Fruit fly (Drosophila melanogaster): ENCODE data around the gene CG34183.
A peak's percentile ranks its signal among the peaks of the same experiment; 100 is the strongest.

CG34183 gene

DNA sequence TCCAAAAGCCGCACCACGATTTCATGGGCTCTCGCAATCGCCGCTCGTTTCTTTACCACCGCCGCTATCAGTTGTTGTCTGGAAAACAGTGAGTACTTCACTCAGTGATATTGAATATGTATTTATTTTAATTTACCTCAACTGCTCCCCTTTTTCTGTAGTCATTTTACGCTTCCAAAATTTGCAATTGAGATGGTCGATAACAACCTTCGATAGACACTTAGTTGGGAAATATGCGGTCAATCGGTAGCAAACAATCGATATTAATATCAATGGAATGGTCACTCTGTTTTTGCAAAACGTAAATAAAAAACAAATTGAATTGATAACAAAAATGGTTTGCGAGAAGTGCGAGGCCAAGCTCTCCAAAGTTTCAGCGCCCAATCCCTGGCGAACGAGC is at the start of gene CG34183, which contains the start of gene CG4537:
Gene CG34183, minus strand, starts transcription at position 197 of the 400 bp plus-strand sequence.
Gene CG4537, plus strand, starts transcription at position 310 of the 400 bp plus-strand sequence.
- TF ChIP-seq CG17801 (GFP tag; optimal IDR thresholded peaks at IDR 0.05; ENCODE audit: partially characterized antibody): peak; percentile 71

DNA sequence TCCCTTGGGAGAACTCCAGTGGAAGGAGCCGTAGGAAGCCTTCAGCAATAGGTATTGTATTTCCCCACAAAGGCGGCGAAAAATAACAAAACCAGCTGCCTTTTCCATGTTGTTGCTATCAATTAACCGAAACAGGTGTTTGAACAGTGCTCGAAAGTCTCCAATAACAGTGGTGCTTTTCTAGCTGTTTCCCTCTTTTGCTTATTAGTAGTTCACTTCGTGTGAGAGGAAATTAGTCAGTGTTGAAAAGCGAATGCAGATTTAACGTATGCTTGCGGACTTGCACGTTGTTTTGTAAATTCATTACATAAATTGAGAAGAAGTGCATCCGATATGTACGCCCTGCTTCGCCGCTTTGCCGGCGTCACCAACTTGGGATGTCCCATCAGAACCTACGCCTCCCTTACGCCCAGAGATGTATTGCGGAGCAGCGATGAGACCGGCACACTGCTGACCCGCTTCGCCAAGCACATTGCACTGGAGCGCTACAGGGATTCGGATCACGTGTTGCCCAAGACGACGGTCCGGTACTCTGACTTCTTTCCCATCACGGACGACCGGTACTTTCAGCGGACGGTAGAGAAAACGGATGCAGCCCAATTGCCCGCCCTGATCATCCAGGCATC is 48.2 kb upstream of the CG34183 start, which contains the start of the genes Datp and CG4619:
Gene Datp, minus strand, starts transcription at position 160 of the 626 bp plus-strand sequence.
Gene CG4619, plus strand, starts transcription at position 233 of the 626 bp plus-strand sequence.
- peak; percentile 59 for TF ChIP-seq CG17801 (GFP tag; optimal IDR thresholded peaks at IDR 0.05; ENCODE audit: partially characterized antibody)

DNA sequence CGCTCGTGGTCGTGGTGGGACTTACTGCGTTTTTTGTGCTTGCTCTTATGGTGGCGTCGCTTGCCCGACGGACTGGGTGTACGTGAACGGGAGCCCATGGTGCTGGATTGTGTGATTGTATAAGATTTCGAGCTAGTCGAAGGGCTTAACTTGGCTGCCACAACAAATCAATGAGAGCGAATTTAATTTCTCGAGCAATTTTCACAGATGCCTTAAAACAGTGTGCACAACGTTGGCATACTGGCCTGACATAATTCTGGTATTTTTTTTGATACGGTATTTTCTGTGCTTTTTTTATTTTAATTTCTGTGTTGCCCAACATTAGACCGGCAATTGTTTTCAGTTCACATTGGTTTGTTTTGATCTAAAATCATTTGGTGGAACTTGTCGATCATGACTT is 47.3 kb upstream of the CG34183 start, which contains the start of gene Arglu1:
Gene Arglu1, minus strand, starts transcription at position 227 of the 400 bp plus-strand sequence.
- peak; percentile 69 for TF ChIP-seq CG17801 (GFP tag; optimal IDR thresholded peaks at IDR 0.05; ENCODE audit: partially characterized antibody)

DNA sequence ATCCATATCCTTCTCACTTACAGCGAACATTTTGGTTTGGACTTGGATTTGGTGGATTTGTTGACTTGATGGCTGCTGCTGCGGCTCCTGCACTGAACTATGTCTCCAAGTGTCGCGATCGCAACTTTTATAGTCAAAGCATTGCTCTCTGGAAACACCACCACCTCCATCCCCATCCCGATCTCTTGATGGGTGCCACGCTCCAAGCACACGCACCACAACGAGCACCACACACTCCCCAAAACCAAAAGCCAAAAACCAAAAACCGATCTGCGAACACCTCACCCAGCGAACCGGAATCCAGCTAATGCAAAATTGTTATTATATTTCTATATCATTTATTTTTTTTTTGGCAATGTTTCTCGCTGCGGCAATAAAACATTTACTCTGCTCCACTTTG is 42.5 kb upstream of the CG34183 start, which contains the start of gene Cpr30F:
Gene Cpr30F, minus strand, starts transcription at position 101 of the 400 bp plus-strand sequence.
- TF ChIP-seq CG17801 (GFP tag; optimal IDR thresholded peaks at IDR 0.05; ENCODE audit: partially characterized antibody): no peak

DNA sequence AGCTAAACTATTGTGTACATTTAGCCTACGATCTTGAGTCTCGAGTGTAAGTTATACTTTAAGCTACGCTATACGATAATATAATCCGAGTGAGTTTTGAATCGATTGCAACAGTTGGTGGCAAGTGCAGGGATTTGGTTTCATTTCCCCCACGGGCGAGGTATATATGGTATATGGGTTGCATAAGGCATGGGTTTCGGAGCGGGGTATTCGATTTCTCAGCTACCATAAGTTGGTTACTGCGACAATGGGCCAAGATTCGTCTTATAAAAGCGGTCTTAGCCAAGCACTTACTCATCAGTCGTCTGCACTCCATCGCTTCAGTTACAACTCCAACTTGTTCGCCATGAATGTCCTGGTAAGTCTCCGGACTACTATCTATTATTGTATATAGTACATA is 39.7 kb upstream of the CG34183 start, which contains the start of gene CG42367:
Gene CG42367, plus strand, starts transcription at position 301 of the 400 bp plus-strand sequence.
- TF ChIP-seq CG17801 (GFP tag; optimal IDR thresholded peaks at IDR 0.05; ENCODE audit: partially characterized antibody): no peak

DNA sequence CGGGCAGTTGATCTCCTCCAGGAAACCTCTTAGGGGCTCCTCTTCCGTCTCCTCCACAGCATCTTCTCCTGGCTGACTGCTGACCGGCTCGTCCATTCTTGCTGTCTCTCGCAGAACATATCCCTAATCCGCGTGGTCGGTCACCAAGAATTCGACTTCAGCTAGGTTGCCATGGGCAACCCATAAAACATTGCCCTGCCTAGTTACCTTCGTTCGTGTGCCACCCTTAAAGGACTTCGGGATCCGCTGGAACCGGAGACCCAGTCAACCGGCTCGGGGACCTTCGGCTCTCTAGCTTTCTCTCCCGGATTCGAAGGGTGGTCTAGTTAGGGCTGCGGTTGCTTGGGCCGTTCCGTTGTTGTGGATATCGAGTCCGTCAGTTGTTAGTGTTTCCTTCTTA is 34.2 kb upstream of the CG34183 start, which contains the start of the genes TbCMF46 and CG42366:
Gene TbCMF46, minus strand, starts transcription at position 101 of the 400 bp plus-strand sequence.
Gene CG42366, plus strand, starts transcription at position 397 of the 400 bp plus-strand sequence.
- no peak for TF ChIP-seq CG17801 (GFP tag; optimal IDR thresholded peaks at IDR 0.05; ENCODE audit: partially characterized antibody)

DNA sequence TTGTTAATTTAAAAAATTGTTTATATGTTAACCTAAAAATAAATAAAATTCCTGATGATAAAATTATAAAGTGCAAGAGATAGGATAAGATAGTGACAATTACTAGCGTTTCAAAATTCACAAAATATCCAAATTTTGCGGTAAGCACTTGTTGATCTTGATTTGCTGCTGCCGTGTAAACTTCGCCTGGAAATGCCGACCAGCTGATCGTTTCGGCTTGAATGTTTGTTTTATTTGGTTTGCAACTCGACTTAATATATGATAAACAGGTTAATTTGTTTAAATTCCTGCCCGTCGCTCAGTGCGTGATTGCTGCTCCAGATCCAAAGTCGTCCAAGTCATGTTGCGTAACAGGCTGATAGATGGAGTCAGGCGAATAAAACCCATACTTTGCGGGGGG is 30.8 kb upstream of the CG34183 start, which contains the start of gene CG4592:
Gene CG4592, plus strand, starts transcription at position 233 of the 400 bp plus-strand sequence.
- peak; percentile 80 for TF ChIP-seq CG17801 (GFP tag; optimal IDR thresholded peaks at IDR 0.05; ENCODE audit: partially characterized antibody)

DNA sequence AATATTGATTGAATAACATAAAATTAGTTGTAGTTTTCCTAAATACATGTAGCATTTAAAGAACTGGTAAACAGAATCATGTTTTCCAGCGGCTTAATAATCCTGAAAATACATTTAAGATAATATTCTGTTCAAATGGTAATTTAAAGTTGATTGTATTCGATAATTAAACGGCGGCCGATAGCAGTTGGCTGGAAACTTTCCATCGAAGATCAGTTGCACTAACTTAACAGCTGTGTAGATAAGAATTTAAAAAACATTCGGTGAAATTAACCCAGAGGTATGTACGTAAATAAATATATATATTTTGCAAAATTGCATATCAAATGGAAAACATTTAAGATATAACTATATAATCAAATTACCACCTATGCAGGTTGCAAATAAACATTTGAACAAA is 29.4 kb upstream of the CG34183 start, which contains the start of gene CG4594:
Gene CG4594, plus strand, starts transcription at position 212 of the 400 bp plus-strand sequence.
- no peak for TF ChIP-seq CG17801 (GFP tag; optimal IDR thresholded peaks at IDR 0.05; ENCODE audit: partially characterized antibody)

DNA sequence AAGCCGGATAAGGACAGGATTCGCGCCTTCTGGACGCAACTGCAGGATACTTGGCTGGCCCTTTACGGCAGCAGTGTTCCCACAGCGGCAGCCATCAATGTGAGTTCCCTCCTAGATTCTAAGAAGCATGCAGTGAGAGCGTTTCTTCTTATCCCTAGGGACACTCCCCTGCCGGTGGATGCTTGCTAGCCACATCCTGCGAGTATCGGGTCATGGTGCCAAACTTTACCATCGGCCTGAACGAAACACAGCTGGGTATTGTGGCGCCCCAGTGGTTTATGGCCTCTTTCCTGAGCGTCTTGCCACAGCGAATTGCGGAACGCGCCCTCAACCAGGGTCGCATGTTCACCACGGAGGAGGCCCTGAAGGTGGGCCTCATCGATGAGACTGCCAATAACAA is 28.6 kb upstream of the CG34183 start:
- TF ChIP-seq CG17801 (GFP tag; optimal IDR thresholded peaks at IDR 0.05; ENCODE audit: partially characterized antibody): no peak

DNA sequence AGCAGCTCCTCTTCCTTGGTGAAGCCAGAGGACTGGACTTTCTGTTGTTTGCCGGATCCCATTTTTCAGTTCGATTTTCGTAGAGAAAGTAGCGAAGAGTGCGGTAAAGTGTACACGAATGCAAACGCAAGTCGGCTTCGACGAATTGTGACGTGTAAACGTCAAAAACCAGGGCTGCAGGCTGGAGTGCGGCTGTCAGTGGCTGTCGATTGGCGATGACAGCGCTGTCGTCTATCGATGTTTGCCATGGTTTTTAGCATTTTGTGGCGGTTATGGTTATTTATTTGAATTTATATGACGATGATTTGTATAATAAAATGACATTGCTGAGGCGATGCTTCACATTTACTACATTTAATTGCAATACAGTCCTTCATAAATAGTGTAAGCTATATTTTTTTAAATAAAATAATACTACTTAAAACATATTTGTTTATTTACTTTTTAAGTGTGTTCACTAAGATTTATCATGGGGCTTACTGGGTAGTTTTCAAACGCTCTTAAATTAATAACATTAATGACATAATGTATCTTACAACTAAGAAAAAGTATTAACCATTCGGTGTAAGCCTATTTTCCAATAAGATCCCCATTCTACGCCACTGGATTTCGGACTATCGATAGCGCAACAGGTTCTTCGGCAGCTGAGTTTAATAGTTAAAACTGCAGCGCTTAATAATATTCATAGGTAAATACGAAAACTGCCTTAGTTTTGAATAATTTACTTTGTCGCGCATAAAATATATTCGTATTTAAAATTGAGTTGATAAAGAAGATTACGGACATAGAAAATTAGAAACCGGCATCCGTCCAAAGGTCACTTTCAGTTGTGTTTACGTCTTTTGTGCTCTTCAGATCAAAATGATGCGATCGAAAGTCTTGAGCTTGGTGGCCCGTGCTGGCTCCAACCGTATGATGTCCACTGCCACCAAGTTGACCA is 27.7 kb upstream of the CG34183 start, which contains the start of the genes CG5885 and CG4598:
Gene CG5885, minus strand, starts transcription at position 311 of the 940 bp plus-strand sequence.
Gene CG4598, plus strand, starts transcription at position 599 of the 940 bp plus-strand sequence.
- peak; percentile 64 for TF ChIP-seq CG17801 (GFP tag; optimal IDR thresholded peaks at IDR 0.05; ENCODE audit: partially characterized antibody)

DNA sequence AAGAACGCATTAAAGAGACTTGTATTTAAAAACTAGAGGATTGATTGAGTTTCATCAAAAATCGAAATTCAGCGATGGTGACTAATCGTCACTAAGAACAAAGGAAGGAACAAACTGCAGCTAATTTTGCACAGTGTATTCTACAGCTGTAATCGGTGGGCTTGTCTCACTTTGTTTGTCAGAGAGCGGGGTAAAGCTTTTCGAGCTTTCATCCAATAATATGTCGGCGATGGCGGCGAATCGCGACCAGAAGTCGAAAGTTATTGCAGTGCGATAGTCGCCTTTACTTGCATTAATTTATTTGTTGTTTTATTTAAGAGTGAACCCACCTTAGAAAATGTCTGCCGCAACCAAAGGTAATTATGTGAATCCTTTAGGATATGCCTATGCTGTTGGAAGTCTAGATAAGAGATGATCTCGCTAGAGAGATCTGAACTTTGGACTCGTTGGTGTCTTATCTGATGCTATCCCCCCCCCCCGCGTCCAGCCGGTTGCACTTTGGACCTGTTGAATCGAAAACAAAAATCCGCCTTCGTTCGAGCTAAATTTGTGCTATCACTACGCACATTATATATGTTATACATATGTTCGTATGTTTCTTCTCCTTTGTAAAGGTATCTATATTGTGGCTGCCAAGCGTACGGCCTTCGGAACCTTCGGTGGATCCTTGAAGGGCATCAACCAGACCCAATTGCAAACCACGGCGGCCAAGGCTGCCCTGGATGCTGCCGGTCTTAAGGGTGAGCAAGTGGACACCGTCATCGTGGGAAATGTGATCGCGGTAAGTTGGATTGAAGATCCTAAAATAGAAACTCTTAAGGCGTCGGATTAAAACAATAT is 24.7 kb upstream of the CG34183 start, which contains the start of gene yip2:
Gene yip2, plus strand, starts transcription at position 243 of the 840 bp plus-strand sequence.
- peak; percentile 93 for TF ChIP-seq CG17801 (GFP tag; optimal IDR thresholded peaks at IDR 0.05; ENCODE audit: partially characterized antibody)

DNA sequence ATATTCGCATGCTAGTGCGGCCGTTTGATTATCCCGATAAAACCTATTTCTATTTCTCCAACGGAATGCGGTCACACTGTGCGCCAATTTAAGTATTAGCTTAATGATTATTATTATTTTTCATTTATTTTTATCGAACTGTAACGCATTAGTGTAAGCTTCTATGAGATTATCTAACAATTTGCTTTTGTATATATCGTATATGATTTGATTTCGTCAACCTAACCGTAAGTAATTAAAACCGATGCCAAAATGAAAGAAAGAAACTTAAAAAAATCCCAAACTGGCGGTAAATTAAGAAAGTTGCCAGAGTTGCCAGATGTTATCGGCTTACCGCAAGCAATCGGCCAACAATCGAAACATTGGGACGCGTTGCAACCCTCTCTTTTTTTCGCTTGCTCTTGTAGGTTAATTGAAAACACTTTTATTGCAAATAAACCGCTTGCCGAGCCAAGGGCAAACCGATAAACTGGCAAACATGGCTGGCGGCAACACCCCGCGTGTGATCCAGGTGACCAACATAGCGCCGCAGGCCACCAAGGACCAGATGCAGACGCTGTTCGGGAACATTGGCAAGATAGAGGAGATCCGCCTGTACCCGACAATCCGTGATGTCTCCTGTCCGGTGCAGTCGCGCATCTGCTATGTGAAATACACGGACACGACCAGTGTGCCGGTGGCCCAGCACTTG is 22.1 kb upstream of the CG34183 start, which contains the start of the genes Etl1 and Srp54:
Gene Etl1, minus strand, starts transcription at position 39 of the 691 bp plus-strand sequence.
Gene Srp54, plus strand, starts transcription at position 342 of the 691 bp plus-strand sequence.
- TF ChIP-seq CG17801 (GFP tag; optimal IDR thresholded peaks at IDR 0.05; ENCODE audit: partially characterized antibody): no peak

DNA sequence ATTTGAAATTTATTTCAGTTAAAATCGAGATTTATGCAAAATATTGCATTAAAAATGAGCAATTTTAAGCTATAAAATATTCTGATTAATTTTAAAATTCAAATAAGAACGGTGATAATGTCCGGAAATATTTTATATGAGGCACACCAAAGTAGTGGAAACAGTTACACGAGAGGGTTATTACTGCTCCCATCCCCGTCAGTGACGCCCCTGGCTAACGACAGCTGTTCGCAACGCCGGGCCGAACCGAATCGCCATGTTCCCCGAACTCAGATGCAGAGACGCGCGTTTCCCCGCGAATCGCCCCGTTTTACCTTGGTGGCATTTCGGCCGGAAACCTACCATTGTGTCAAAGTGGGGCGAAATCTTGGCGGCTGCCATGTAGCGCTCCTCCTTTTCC is 21.2 kb upstream of the CG34183 start:
- no peak for TF ChIP-seq CG17801 (GFP tag; optimal IDR thresholded peaks at IDR 0.05; ENCODE audit: partially characterized antibody)

All from ovary, adult (tissue).